Worm (Caenorhabditis elegans): ENCODE data around the gene ampd-1.
"Not testable (repeated sequence)": the region's sequence is repeated elsewhere in the genome, so short reads cannot be mapped to it uniquely, and the experiment has no call there.

Gene ampd-1

ce11 chrII:5202930-5203329 lies at the start of gene ampd-1:
TSS of gene ampd-1 (plus strand) at chrII:5203322.
- TF ChIP-seq him-1 (tag; optimal IDR thresholded peaks at IDR 0.05) (no peak), W03F9.2 (tag; optimal IDR thresholded peaks at IDR 0.05) (no peak), dao-5 (tag; optimal IDR thresholded peaks at IDR 0.05) (no peak)

DNA sequence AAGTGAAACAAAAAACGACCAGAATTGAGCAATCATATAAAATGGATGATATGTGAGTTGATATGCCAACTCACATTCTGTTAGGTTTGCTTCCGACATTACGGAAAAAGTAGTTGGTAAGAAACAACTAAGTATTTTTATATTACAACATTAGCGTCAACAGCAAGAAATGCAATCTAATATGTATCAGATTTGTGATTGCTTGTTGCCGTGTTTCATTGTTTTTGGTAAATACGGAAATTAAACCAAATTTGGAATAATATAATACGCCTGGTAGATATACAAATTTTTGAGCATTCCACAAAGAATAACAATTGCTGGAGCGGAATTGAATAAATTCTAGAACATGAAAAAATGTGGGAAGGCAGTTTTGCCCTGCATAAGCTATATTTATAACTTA lies 48.6 kb upstream of the ampd-1 start, which contains the start of gene srb-12:
srb-12 (minus strand) TSS at position 101 of the 400 bp plus-strand sequence.
- no peak for TF ChIP-seq W03F9.2 (tag; optimal IDR thresholded peaks at IDR 0.05)
- TF ChIP-seq him-1 (tag; optimal IDR thresholded peaks at IDR 0.05): no peak
- no peak for TF ChIP-seq dao-5 (tag; optimal IDR thresholded peaks at IDR 0.05)

DNA sequence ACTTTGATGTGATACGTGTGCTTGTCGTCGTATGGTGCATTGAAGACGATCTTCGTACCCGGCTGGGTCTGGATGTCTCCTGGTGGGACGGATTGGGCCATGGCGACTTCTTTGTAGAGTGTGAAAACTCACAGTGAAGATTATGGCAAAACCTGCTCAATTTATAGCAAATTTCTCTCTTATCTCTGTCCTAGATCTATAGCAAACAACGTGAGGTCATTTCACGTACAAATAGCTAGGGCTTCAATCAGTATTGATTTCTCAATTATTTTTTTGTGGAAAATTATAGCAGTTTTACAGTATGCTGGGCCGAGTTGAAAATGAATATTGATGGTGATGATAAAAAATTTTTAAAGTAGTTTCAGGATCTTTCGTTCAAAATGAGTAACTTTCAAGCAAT lies 46.1 kb upstream of the ampd-1 start, which contains the start of gene msp-45:
msp-45 (minus strand) TSS at position 101 of the 400 bp plus-strand sequence.
- TF ChIP-seq dao-5 (tag; optimal IDR thresholded peaks at IDR 0.05) (no peak), him-1 (tag; optimal IDR thresholded peaks at IDR 0.05) (no peak), W03F9.2 (tag; optimal IDR thresholded peaks at IDR 0.05) (no peak)

DNA sequence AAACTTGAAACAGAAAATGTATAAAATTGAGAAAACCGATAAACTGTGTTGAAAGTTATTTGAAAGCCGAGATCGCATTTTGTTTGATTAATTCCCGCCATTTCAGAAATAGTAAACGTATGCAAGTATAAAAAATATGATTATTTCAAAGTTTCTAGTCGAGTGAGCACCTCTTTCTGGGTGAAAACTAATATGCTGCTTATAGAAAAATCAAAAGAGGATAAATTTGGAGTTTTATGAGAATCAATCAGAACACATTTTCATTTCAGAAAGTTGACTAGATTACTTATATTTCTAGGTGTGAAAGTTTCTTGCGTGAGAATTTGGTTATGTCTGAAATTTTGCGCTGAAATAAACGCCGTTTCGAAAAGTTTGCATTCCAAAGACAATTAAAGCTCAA lies 45.6 kb upstream of the ampd-1 start, which contains the start of gene srb-13:
srb-13 (minus strand) TSS at position 101 of the 400 bp plus-strand sequence.
- TF ChIP-seq W03F9.2 (tag; optimal IDR thresholded peaks at IDR 0.05) (no peak), him-1 (tag; optimal IDR thresholded peaks at IDR 0.05) (no peak), dao-5 (tag; optimal IDR thresholded peaks at IDR 0.05) (no peak)

- not testable (repeated sequence) for TF ChIP-seq dao-5, W03F9.2, him-1 (tag; optimal IDR thresholded peaks at IDR 0.05)
These were observed 44.3 kb upstream of the ampd-1 start, which contains the start of gene F58A6.9 for ce11 chrII:5158774-5159173. TSS of gene F58A6.9 (minus strand) at chrII:5158874.

ce11 chrII:5161102-5161501 lies 42.0 kb upstream of the ampd-1 start, which contains the start of gene C27D6.11:
TSS of gene C27D6.11 (minus strand) at chrII:5161202.
- TF ChIP-seq W03F9.2 (tag; optimal IDR thresholded peaks at IDR 0.05): no peak
- no peak for TF ChIP-seq dao-5 (tag; optimal IDR thresholded peaks at IDR 0.05)
- no peak for TF ChIP-seq him-1 (tag; optimal IDR thresholded peaks at IDR 0.05)

ce11 chrII:5163283-5163682 lies 39.8 kb upstream of the ampd-1 start, which contains the start of gene srb-5:
TSS of gene srb-5 (minus strand) at chrII:5163383.
- TF ChIP-seq W03F9.2 (tag; optimal IDR thresholded peaks at IDR 0.05) (no peak), him-1 (tag; optimal IDR thresholded peaks at IDR 0.05) (no peak), dao-5 (tag; optimal IDR thresholded peaks at IDR 0.05) (no peak)

DNA sequence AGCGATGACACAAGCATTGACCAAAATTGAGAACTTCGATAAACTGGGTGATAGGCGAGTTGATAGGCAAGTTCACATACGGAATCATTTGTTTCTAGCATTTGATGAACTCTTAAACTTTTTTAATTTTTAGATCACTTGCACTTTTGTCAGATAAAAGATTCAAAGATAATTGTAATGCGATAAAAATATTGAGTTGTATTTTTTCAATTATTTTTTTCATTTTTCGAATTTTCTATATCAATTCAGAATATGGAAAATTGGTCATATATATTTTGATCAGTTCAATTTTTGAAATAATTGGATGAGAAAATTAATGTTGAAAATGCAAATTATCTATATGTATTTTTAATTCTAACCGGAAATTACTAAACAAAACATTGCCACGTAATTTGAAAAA lies 36.4 kb upstream of the ampd-1 start, which contains the start of gene srb-3:
srb-3 (minus strand) TSS at position 101 of the 400 bp plus-strand sequence.
- TF ChIP-seq W03F9.2 (tag; optimal IDR thresholded peaks at IDR 0.05) (no peak), dao-5 (tag; optimal IDR thresholded peaks at IDR 0.05) (no peak), him-1 (tag; optimal IDR thresholded peaks at IDR 0.05) (no peak)

DNA sequence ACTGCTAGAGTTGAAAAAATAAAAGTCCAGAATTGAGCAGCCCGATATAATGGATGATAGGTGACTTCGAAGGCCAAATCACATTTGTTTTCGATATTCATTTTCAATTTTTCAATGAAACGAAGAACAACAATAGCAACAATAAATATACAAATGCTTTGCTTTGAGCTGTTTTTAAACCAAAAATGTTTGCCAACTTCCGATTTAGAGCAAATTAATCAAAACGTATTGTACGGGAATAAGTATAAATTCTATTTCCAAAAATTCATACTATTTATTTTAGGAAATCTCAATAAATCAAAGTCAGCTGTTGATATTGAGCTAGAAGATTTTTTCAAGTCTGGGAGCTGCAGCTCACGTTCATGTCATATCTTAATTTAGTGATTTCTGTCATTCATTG lies 32.2 kb upstream of the ampd-1 start, which contains the start of gene srb-1:
srb-1 (minus strand) TSS at position 101 of the 400 bp plus-strand sequence.
- TF ChIP-seq him-1 (tag; optimal IDR thresholded peaks at IDR 0.05): no peak
- TF ChIP-seq dao-5 (tag; optimal IDR thresholded peaks at IDR 0.05): no peak
- no peak for TF ChIP-seq W03F9.2 (tag; optimal IDR thresholded peaks at IDR 0.05)

- TF ChIP-seq W03F9.2 (tag; optimal IDR thresholded peaks at IDR 0.05) (no peak), him-1 (tag; optimal IDR thresholded peaks at IDR 0.05) (no peak), dao-5 (tag; optimal IDR thresholded peaks at IDR 0.05) (no peak)
These were observed 31.5 kb upstream of the ampd-1 start, which contains the start of gene C27D6.15 for ce11 chrII:5171610-5172009. TSS of gene C27D6.15 (plus strand) at chrII:5171910.

- TF ChIP-seq him-1 (tag; optimal IDR thresholded peaks at IDR 0.05) (no peak), dao-5 (tag; optimal IDR thresholded peaks at IDR 0.05) (no peak), W03F9.2 (tag; optimal IDR thresholded peaks at IDR 0.05) (no peak)
These were observed 30.7 kb upstream of the ampd-1 start, which contains the start of gene C27D6.1 for ce11 chrII:5172451-5172850. TSS of gene C27D6.1 (plus strand) at chrII:5172751.

DNA sequence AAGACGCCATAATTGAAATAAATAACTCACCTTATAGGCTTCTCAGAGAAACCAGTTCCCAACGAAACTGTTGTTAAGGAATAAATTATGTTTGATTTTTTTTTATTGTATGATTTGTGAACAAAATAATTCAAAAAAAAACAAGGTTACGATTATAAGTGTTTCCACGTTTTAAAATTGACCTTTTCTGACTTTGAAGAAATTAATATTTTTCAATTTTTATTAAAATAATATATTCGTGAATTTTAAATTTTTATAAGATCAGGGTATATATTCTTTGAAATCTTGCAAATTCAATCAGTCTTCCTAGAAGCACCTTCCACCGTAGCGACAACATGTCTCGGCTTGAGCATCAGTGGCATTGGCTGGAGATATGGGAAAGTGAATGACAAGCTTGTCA lies 28.8 kb upstream of the ampd-1 start, which contains the start of gene C27D6.3:
C27D6.3 (minus strand) TSS at position 101 of the 400 bp plus-strand sequence.
- TF ChIP-seq dao-5 (tag; optimal IDR thresholded peaks at IDR 0.05): no peak
- no peak for TF ChIP-seq him-1 (tag; optimal IDR thresholded peaks at IDR 0.05)
- no peak for TF ChIP-seq W03F9.2 (tag; optimal IDR thresholded peaks at IDR 0.05)

DNA sequence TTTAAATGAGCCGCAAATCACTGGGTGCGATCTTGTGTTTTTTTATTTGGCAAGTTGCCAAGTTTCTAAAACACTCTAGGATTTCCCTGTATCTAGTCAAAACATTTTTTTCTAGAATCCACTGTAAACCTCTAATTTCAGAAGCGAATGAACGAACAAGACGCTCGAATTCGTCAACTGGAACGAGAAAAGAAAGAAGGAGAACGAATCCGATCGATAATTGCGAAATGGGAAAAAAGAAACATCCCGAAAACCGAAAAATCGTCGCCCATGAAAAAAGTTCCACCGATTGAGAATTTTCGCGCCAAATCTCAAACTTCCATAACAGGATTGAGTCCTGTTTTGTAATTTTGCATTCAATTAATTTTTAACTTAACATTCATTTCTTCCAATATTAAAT lies 26.2 kb upstream of the ampd-1 start:
- TF ChIP-seq him-1 (tag; optimal IDR thresholded peaks at IDR 0.05) (no peak), W03F9.2 (tag; optimal IDR thresholded peaks at IDR 0.05) (no peak), dao-5 (tag; optimal IDR thresholded peaks at IDR 0.05) (no peak)

DNA sequence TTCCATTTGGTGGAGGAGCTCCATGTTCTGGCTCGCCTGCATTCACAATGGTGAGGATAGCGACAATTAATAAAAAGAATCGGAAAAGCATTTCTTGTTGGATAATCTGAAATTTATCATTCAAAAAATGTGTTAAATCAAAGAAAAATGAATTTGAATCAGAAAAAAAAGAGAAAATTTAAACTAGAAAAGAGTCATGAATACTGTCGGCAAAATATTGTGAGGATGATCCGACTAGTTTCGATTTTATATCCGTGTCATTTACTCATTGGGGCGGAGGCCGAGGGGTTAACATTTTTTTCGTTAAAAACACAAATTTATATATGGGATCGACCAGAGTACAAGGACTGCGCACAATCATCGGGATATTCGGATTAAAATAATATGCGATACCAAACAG lies 25.2 kb upstream of the ampd-1 start, which contains the start of gene C27D6.12:
C27D6.12 (minus strand) TSS at position 101 of the 400 bp plus-strand sequence.
- no peak for TF ChIP-seq him-1 (tag; optimal IDR thresholded peaks at IDR 0.05)
- TF ChIP-seq W03F9.2 (tag; optimal IDR thresholded peaks at IDR 0.05): no peak
- TF ChIP-seq dao-5 (tag; optimal IDR thresholded peaks at IDR 0.05): no peak
